Worm (Caenorhabditis elegans): ENCODE measurements around the gene cdo-1.

cdo-1 gene

DNA sequence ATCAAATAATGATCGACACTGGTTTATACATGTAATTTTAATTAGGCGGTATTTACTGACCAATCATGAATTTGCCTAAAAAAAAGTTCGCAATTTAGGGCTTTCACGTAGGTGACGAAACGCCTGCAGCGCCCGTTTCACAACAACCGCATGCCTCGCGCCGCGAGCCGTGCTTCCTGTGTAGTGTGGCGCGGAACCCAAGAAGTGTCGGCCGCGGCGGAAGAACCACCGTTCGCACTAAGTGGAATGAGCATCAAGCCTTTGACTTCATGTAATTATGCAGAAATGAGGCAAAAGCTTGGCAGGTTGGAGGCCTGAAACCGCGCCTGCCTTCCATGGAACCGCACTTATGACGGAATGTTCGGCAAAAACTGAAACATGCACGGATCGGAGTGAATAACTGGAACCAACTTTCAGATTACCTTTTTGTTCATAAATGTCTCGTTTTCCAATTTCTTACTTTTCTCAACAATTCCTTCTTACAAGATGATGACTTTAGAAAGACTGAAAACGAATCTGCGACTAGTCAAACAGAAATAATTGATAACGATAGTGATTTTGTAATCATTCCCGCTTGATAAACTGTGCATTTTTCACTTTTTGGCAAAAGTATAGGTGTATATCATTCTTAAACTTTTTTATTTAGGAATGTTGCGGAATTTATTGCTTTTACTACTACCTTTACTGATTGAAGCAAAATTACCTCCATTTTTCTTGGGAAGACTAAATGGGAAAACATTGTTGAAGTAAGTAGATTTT is 8.8 kb upstream of the cdo-1 start, which contains the start of gene F56F10.1 (continued):
- TF ChIP-seq madf-9 (GFP tag; conservative IDR thresholded peaks at IDR 0.05) = no peak
- no peak for TF ChIP-seq ceh-20 (GFP tag; IDR thresholded peaks at IDR 0.05)
- TF ChIP-seq D1046.2 (GFP tag; IDR thresholded peaks at IDR 0.05) = no peak
- TF ChIP-seq lin-1 (GFP tag; IDR thresholded peaks at IDR 0.05) = no peak
- TF ChIP-seq dve-1 (tag; optimal IDR thresholded peaks at IDR 0.05; ENCODE audit: insufficient read depth) = no peak
- TF ChIP-seq mes-2 (tag; optimal IDR thresholded peaks at IDR 0.05; ENCODE audit: poor library complexity, severe bottlenecking) = no peak
- peak; percentile 61 for TF ChIP-seq set-16 (GFP tag; IDR thresholded peaks at IDR 0.05)
- TF ChIP-seq daf-19 (GFP tag; conservative IDR thresholded peaks at IDR 0.05) = no peak
- TF ChIP-seq nhr-237 (tag; optimal IDR thresholded peaks at IDR 0.05) = no peak
- TF ChIP-seq nhr-11 (tag; optimal IDR thresholded peaks at IDR 0.05) = no peak
- no peak for TF ChIP-seq nhr-10 (tag; optimal IDR thresholded peaks at IDR 0.05)
- TF ChIP-seq lin-15B (tag; optimal IDR thresholded peaks at IDR 0.05) = no peak
- TF ChIP-seq spr-1 (tag; optimal IDR thresholded peaks at IDR 0.05) = no peak
- TF ChIP-seq snpc-4 (tag; optimal IDR thresholded peaks at IDR 0.05) = peak; percentile 51
- TF ChIP-seq hmg-1.1 (GFP tag; IDR thresholded peaks at IDR 0.05) = no peak
- TF ChIP-seq unc-39 (tag; optimal IDR thresholded peaks at IDR 0.05) = no peak
- no peak for TF ChIP-seq ces-1 (GFP tag; optimal IDR thresholded peaks at IDR 0.05)

DNA sequence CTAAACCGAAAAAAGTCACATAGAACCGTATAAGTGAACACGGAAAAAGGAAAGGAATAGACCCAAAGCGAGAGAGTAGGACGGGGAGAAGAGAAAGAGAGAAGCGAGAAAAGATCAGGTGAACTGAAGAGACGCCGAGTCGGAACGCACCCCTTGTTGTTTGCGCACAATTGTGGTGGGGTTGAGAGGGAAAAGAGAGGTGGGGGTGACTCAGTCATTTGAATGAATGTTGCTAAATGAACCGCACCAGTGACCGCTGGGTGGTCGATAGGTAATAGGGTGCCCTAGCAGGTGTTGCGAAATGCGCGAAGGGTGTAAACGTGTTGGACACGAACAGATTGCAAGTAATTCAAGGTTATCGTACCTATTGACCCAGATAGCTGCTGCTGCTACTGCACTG is 7.6 kb upstream of the cdo-1 start, which contains the start of gene lgl-1:
TSS of gene lgl-1 (minus strand) at position 70 of the 400 bp plus-strand sequence.
- TF ChIP-seq tra-1 (GFP tag; IDR thresholded peaks at IDR 0.05) (no peak), hmg-1.1 (GFP tag; IDR thresholded peaks at IDR 0.05) (peak; percentile 72), T26A8.4 (GFP tag; IDR thresholded peaks at IDR 0.05) (0 out of 2 replicates have a peak, but pooled peaks have one; percentile 31), rbr-2 (tag; optimal IDR thresholded peaks at IDR 0.05) (peak; percentile 24), F37D6.2 (tag; optimal IDR thresholded peaks at IDR 0.05) (no peak), egl-43 (GFP tag; IDR thresholded peaks at IDR 0.05) (peak; percentile 58; the same call in 1 of the 2 replicates), lsy-2 (tag; optimal IDR thresholded peaks at IDR 0.05) (no peak), fos-1 (tag; optimal IDR thresholded peaks at IDR 0.05) (no peak), nhr-237 (tag; optimal IDR thresholded peaks at IDR 0.05) (no peak), ceh-20 (GFP tag; IDR thresholded peaks at IDR 0.05) (no peak), nhr-6 (tag; optimal IDR thresholded peaks at IDR 0.05) (peak; percentile 68), T20F7.1 (GFP tag; optimal IDR thresholded peaks at IDR 0.05) (no peak), set-16 (GFP tag; IDR thresholded peaks at IDR 0.05) (peak; percentile 37; the same call in 1 of the 2 replicates), mep-1 (tag; optimal IDR thresholded peaks at IDR 0.05) (peak; percentile 45), nhr-28 (tag; optimal IDR thresholded peaks at IDR 0.05) (peak; percentile 52), Y5F2A.4 (GFP tag; optimal IDR thresholded peaks at IDR 0.05) (no peak), zag-1 (tag; optimal IDR thresholded peaks at IDR 0.05) (no peak), zfp-3 (GFP tag; conservative IDR thresholded peaks at IDR 0.05) (no peak), dve-1 (tag; optimal IDR thresholded peaks at IDR 0.05; ENCODE audit: insufficient read depth) (peak; percentile 33), ama-1 (optimal IDR thresholded peaks at IDR 0.05) (no peak), hlh-11 (tag; optimal IDR thresholded peaks at IDR 0.05) (peak; percentile 39), hlh-30 (tag; optimal IDR thresholded peaks at IDR 0.05; ENCODE audit: insufficient read depth) (peak; percentile 47), pha-4 (GFP tag; IDR thresholded peaks at IDR 0.05) (no peak), pha-4 (tag; optimal IDR thresholded peaks at IDR 0.05) (peak; percentile 23), daf-16 (GFP tag; optimal IDR thresholded peaks at IDR 0.05) (no peak), daf-16 (tag; optimal IDR thresholded peaks at IDR 0.05) (peak; percentile 75), mxl-3 (GFP tag; optimal IDR thresholded peaks at IDR 0.05) (peak; percentile 45), aha-1 (tag) (peak; percentile 58), mes-2 (tag; optimal IDR thresholded peaks at IDR 0.05; ENCODE audit: poor library complexity, severe bottlenecking) (peak; percentile 54), skn-1 (tag; optimal IDR thresholded peaks at IDR 0.05) (no peak)

Measured in whole organism, L4 larva.